Fruit fly (Drosophila melanogaster) Kc167 (cell line): ENCODE measurements around the gene CG42713.

Experiments
- Myc ChIP-seq: fragments of >200 bp; optimal IDR thresholded peaks from 2 replicates; lab custom pipeline; 2017; ENCODE audit warnings: missing external identifiers
- Sin3A ChIP-seq: fragments of >200 bp; optimal IDR thresholded peaks from 2 replicates; lab custom pipeline; 2018; ENCODE audit warnings: missing external identifiers
- h ChIP-seq: fragments of >200 bp; optimal IDR thresholded peaks from 3 replicates; lab custom pipeline; 2018; ENCODE audit warnings: missing external identifiers
- insv ChIP-seq: fragments of >200 bp; optimal IDR thresholded peaks from 3 replicates; lab custom pipeline; 2018; ENCODE audit warnings: missing external identifiers
- psq ChIP-seq: fragments of >200 bp; optimal IDR thresholded peaks from 2 replicates; lab custom pipeline; 2017; ENCODE audit warnings: missing external identifiers
- ttk ChIP-seq: sonication (Bioruptor generic); optimal IDR thresholded peaks from 2 replicates; lab custom pipeline; 2017; ENCODE audit warnings: missing external identifiers

The CG42713 gene

DNA sequence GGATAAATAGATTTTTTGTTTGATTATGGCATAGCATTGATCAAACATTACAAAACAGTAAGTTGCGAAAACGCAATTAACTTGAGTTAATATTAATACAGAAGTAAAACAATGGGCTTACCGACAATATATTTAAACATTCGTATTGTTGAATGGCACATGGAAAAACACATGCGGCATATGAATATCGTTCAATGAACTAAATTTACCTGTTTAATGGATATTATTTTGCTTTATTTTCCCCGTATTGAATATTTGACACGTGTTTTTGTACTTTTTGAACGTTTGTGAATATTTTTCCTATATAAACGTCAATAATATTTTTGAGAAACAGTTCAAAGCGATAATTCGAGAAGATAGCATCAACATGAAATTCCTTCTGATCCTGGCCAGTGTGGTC lies at the start of gene CG42713:
CG42713 (plus strand) TSS at position 301 of the 400 bp plus-strand sequence.
- TF ChIP-seq Sin3A (lab: Kevin White, UChicago) = no peak
- TF ChIP-seq h (lab: Kevin White, UChicago) = no peak
- TF ChIP-seq psq (lab: Kevin White, UChicago) = no peak
- no peak for TF ChIP-seq Myc (lab: Kevin White, UChicago)
- TF ChIP-seq ttk (lab: Kevin White, UChicago) = no peak
- TF ChIP-seq insv (lab: Kevin White, UChicago) = no peak

dm6 chr2L:8841490-8842261 lies 49.6 kb upstream of the CG42713 start:
- TF ChIP-seq Sin3A (lab: Kevin White, UChicago) (no peak), psq (lab: Kevin White, UChicago) (no peak), Myc (lab: Kevin White, UChicago) (no peak), insv (lab: Kevin White, UChicago) (no peak), ttk (lab: Kevin White, UChicago) (no peak)

dm6 chr2L:8842262-8842561 lies 49.0 kb upstream of the CG42713 start:
- no peak for TF ChIP-seq ttk (lab: Kevin White, UChicago)

DNA sequence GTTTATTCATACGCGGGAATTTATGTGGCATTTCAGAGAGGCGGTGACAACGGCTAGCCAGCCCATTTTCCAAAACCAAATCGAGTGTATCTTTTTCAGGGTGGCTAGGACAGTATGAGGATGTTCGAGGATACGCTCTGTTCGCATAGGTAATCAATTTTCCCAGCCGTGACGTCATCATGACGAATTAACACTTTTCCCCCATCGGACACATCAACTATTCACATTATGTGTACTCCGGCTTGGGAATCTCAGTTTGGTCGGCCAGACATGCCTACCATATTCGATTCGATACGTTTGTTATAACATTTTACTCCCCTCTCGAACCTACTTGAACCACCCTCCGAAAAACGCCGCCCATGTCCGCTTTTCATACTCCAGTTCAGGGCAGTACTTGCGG lies 47.6 kb upstream of the CG42713 start:
- TF ChIP-seq psq (lab: Kevin White, UChicago) (no peak), Sin3A (lab: Kevin White, UChicago) (no peak), Myc (lab: Kevin White, UChicago) (no peak), ttk (lab: Kevin White, UChicago) (no peak), h (lab: Kevin White, UChicago) (no peak), insv (lab: Kevin White, UChicago) (no peak)

- no peak for TF ChIP-seq insv (lab: Kevin White, UChicago)
Observed at dm6 chr2L:8844693-8845092, 46.5 kb upstream of the CG42713 start.

dm6 chr2L:8845931-8846330 lies 45.3 kb upstream of the CG42713 start:
- TF ChIP-seq insv (lab: Kevin White, UChicago) = no peak
- TF ChIP-seq Myc (lab: Kevin White, UChicago) = no peak
- TF ChIP-seq Sin3A (lab: Kevin White, UChicago) = no peak
- no peak for TF ChIP-seq psq (lab: Kevin White, UChicago)
- TF ChIP-seq ttk (lab: Kevin White, UChicago) = no peak
- no peak for TF ChIP-seq h (lab: Kevin White, UChicago)

- no peak for TF ChIP-seq Sin3A (lab: Kevin White, UChicago)
- no peak for TF ChIP-seq Myc (lab: Kevin White, UChicago)
- no peak for TF ChIP-seq ttk (lab: Kevin White, UChicago)
- TF ChIP-seq insv (lab: Kevin White, UChicago) = no peak
- TF ChIP-seq h (lab: Kevin White, UChicago) = no peak
- TF ChIP-seq psq (lab: Kevin White, UChicago) = no peak
Observed at dm6 chr2L:8846726-8847554, 44.3 kb upstream of the CG42713 start.

- TF ChIP-seq Sin3A (lab: Kevin White, UChicago) (no peak), psq (lab: Kevin White, UChicago) (no peak), h (lab: Kevin White, UChicago) (no peak), ttk (lab: Kevin White, UChicago) (no peak), insv (lab: Kevin White, UChicago) (no peak), Myc (lab: Kevin White, UChicago) (no peak)
Observed at dm6 chr2L:8849170-8849569, 42.1 kb upstream of the CG42713 start.

DNA sequence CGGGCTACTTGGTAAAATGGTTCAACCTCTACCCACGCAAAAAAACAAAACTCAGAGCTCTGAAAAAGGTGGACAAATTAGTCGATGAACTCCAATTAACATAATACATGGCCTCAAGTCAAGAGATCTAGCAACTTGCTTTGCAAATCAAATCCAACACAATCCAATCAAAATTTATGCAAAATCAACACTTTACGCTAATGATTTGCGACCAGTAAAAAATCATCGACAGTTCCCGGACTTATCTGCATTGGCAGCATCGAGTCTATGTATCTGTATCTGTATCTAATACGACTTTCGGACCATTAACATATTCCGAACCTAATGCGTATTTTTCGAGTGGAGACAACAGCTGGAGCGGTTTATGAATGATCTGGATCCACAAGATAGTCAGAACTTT lies 40.2 kb upstream of the CG42713 start:
- no peak for TF ChIP-seq psq (lab: Kevin White, UChicago)
- TF ChIP-seq h (lab: Kevin White, UChicago) = no peak
- no peak for TF ChIP-seq ttk (lab: Kevin White, UChicago)
- no peak for TF ChIP-seq Sin3A (lab: Kevin White, UChicago)
- TF ChIP-seq Myc (lab: Kevin White, UChicago) = no peak
- no peak for TF ChIP-seq insv (lab: Kevin White, UChicago)

DNA sequence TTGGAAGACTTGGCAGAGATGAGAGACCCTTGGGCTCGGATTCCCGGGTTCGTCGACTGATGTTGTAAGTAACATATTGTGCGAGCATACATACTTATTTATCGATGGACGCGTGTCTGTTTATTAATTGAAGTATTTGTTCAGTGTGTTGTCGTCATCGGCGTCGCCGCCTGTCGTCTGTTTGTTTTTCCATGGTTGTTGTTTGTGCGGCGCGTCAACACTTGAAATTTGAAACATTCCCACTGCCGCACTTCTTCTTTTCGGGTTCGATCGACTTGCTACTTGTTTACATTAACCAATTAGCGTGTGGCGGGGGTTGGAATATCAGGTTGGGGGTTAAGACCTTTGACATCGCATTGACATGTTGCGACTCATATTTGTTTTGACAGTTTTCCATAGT lies 39.0 kb upstream of the CG42713 start:
- TF ChIP-seq Myc (lab: Kevin White, UChicago) (no peak), insv (lab: Kevin White, UChicago) (no peak), ttk (lab: Kevin White, UChicago) (no peak), Sin3A (lab: Kevin White, UChicago) (no peak), h (lab: Kevin White, UChicago) (no peak), psq (lab: Kevin White, UChicago) (no peak)

DNA sequence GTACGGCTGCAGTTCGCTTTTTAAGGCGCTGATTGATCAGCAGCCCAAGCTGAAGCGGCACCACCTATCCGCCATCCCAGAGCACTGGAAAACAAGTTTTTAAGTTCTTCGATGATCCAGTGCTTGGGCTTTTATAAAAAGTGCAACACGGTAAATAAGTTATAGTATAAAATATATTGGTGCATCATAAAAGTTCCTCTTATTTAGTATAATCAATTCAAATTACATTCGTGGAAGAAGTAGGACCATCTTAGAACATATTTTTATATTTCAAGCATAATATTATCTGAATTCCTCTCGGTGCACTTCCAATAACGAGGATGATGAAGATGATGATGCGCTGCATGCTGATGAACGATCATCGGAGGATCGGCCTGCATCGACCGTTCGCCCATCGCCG lies 35.8 kb upstream of the CG42713 start:
- TF ChIP-seq Sin3A (lab: Kevin White, UChicago) = no peak
- no peak for TF ChIP-seq insv (lab: Kevin White, UChicago)
- TF ChIP-seq ttk (lab: Kevin White, UChicago) = no peak
- no peak for TF ChIP-seq psq (lab: Kevin White, UChicago)

DNA sequence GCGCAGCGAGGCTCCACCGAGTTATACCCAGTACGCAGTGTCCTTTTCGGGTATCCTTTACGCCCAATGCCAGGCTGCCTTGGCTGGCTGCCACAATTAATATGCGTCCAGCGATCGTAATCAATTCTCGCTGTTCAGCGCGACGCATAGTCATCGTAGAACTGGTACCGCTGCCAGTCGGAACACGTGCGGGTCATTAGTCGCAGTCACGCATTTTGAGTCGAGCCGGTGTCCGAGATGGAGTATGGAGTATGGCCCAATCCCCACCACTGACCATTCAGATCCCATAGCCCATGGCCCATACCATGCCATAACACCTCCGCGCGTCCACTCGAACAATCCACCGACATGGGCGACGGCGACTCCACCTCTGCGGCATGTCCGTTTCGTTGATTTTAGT lies 33.5 kb upstream of the CG42713 start:
- TF ChIP-seq Sin3A (lab: Kevin White, UChicago) (no peak), psq (lab: Kevin White, UChicago) (no peak), h (lab: Kevin White, UChicago) (no peak), Myc (lab: Kevin White, UChicago) (no peak), insv (lab: Kevin White, UChicago) (no peak), ttk (lab: Kevin White, UChicago) (no peak)
